Worm (Caenorhabditis elegans) whole organism, early embryonic: ENCODE data around the gene nhr-125.

Experiments used
- ama-1 ChIP-seq: fragments of 150-350 bp; optimal IDR thresholded peaks from 2 replicates; lab custom pipeline; 2014
- flt-1 ChIP-seq: fragments of 200-800 bp; sonication (Bioruptor generic); IDR thresholded peaks from 2 replicates; pipeline ENCODE4 v1.3.6; 2022; ENCODE audit warnings: missing genetic modification characterization, missing compliant biosample characterization
- hmbx-1 ChIP-seq: sonication (generic microtip); optimal IDR thresholded peaks from 2 replicates; lab custom pipeline; 2016; ENCODE audit warnings: mild to moderate bottlenecking, missing genetic modification characterization, missing compliant biosample characterization
- hnd-1 ChIP-seq: sonication (generic microtip); optimal IDR thresholded peaks from 2 replicates; lab custom pipeline; 2016; ENCODE audit warnings: missing genetic modification characterization, missing compliant biosample characterization
- pes-1 ChIP-seq: fragments of 200-800 bp; sonication (Bioruptor generic); IDR thresholded peaks from 2 replicates; pipeline ENCODE4 v1.3.6; 2022; ENCODE audit warnings: missing genetic modification reagents, missing genetic modification characterization, missing compliant biosample characterization
- sea-1 ChIP-seq: fragments of 200-800 bp; sonication (Bioruptor generic); conservative IDR thresholded peaks from 2 replicates; pipeline ENCODE4 v1.3.6; 2022; ENCODE audit warnings: missing genetic modification characterization, missing compliant biosample characterization
- tbx-37 ChIP-seq: fragments of 200-800 bp; sonication (Bioruptor generic); conservative IDR thresholded peaks from 2 replicates; pipeline ENCODE4 v1.3.6; 2022; ENCODE audit warnings: missing genetic modification reagents, missing genetic modification characterization, missing compliant biosample characterization
- tra-4 ChIP-seq: sonication (generic microtip); optimal IDR thresholded peaks from 2 replicates; lab custom pipeline; 2017; ENCODE audit warnings: missing genetic modification characterization, missing compliant biosample characterization

ce11 chrV:4345714-4346113 lies 20.4 kb upstream of the nhr-125 start, which contains the start of gene figl-1:
- TF ChIP-seq tra-4 (tag; lab: Kevin White, UChicago) (no peak), hnd-1 (tag; lab: Kevin White, UChicago) (no peak), ama-1 (lab: Kevin White, UChicago) (no peak), tbx-37 (GFP tag; lab: Robert Waterston, UW) (no peak), pes-1 (GFP tag; lab: Robert Waterston, UW) (no peak), flt-1 (GFP tag; lab: Robert Waterston, UW) (no peak), hmbx-1 (no peak), sea-1 (GFP tag; lab: Robert Waterston, UW) (no peak)
